Worm (Caenorhabditis elegans) whole organism, L4 larva: ENCODE measurements around the gene ZC250.4.

ENCODE experiments used
- F10B5.3 ChIP-seq: sonication (generic microtip); optimal IDR thresholded peaks from 2 replicates; lab custom pipeline; 2016; ENCODE audit warnings: mild to moderate bottlenecking, missing genetic modification characterization, missing compliant biosample characterization
- F37D6.2 ChIP-seq: sonication (generic microtip); optimal IDR thresholded peaks from 2 replicates; lab custom pipeline; 2016; ENCODE audit warnings: mild to moderate bottlenecking, missing genetic modification characterization, missing compliant biosample characterization
- F49E8.2 ChIP-seq: sonication (generic microtip); optimal IDR thresholded peaks from 2 replicates; lab custom pipeline; 2016; ENCODE audit warnings: missing compliant biosample characterization, mild to moderate bottlenecking, missing genetic modification characterization, borderline replicate concordance
- Y105C5A.15 ChIP-seq: fragments of 200-800 bp; sonication (Bioruptor generic); IDR thresholded peaks from 2 replicates; pipeline ENCODE4 v1.3.6; 2022; ENCODE audit warnings: missing genetic modification characterization, missing compliant biosample characterization
- ZK546.5 ChIP-seq, 2 experiments: sonication (generic microtip); optimal IDR thresholded peaks; 2 replicates each; lab custom pipeline; 2017; ENCODE audit warnings: missing biosample characterization in 2 of 2, missing genetic modification characterization in 2 of 2
- aha-1 ChIP-seq: fragments of 150-350 bp; peaks from one replicate; lab custom pipeline; 2014; ENCODE audit warnings: missing biosample characterization, missing genetic modification characterization
- arid-1 ChIP-seq: fragments of 200-800 bp; sonication (Bioruptor generic); conservative IDR thresholded peaks from 2 replicates; pipeline ENCODE4 v1.3.6; 2022; ENCODE audit warnings: missing genetic modification reagents, missing genetic modification characterization, missing compliant biosample characterization
- ceh-20 ChIP-seq: fragments of 200-800 bp; sonication (Bioruptor generic); IDR thresholded peaks from 2 replicates; pipeline ENCODE4 v1.3.6; 2022; ENCODE audit warnings: missing genetic modification reagents, missing genetic modification characterization, missing compliant biosample characterization
- ceh-28 ChIP-seq: fragments of 150-350 bp; optimal IDR thresholded peaks from 2 replicates; lab custom pipeline; 2014; ENCODE audit warnings: missing biosample characterization, missing genetic modification reagents, missing genetic modification characterization
- ceh-44 ChIP-seq: fragments of 200-800 bp; sonication (Bioruptor generic); IDR thresholded peaks from 2 replicates; pipeline ENCODE4 v1.3.6; 2022; ENCODE audit warnings: missing genetic modification reagents, missing genetic modification characterization, missing compliant biosample characterization
- ceh-82 ChIP-seq: sonication (generic microtip); optimal IDR thresholded peaks from 2 replicates; lab custom pipeline; 2017; ENCODE audit warnings: missing biosample characterization, missing genetic modification characterization
- daf-12 ChIP-seq: fragments of 150-350 bp; optimal IDR thresholded peaks from 2 replicates; lab custom pipeline; 2014; ENCODE audit warnings: missing biosample characterization, missing genetic modification reagents, missing genetic modification characterization
- daf-16 ChIP-seq, 3 experiments: sonication (generic microtip); optimal IDR thresholded peaks; 2 replicates each; lab custom pipeline; 2016 to 2017; ENCODE audit warnings: missing genetic modification characterization in 3 of 3, missing genetic modification reagents in 3 of 3, mild to moderate bottlenecking in 2 of 3, missing compliant biosample characterization in 2 of 3, missing biosample characterization in 1 of 3, moderate library complexity in 1 of 3
- daf-19 ChIP-seq: fragments of 200-800 bp; sonication (Bioruptor generic); conservative IDR thresholded peaks from 2 replicates; pipeline ENCODE4 v1.3.6; 2022; ENCODE audit warnings: missing genetic modification characterization, missing compliant biosample characterization
- daf-8 ChIP-seq: fragments of 200-800 bp; sonication (Bioruptor generic); IDR thresholded peaks from 2 replicates; pipeline ENCODE4 v1.3.6; 2022; ENCODE audit warnings: missing genetic modification characterization, missing compliant biosample characterization
- dmd-9 ChIP-seq: fragments of 200-800 bp; sonication (Bioruptor generic); IDR thresholded peaks from 2 replicates; pipeline ENCODE4 v1.3.6; 2022; ENCODE audit warnings: missing genetic modification reagents, missing genetic modification characterization, missing compliant biosample characterization
- duxl-1 ChIP-seq: sonication (generic microtip); optimal IDR thresholded peaks from 2 replicates; lab custom pipeline; 2016; ENCODE audit warnings: mild to moderate bottlenecking, missing genetic modification characterization, moderate library complexity, missing compliant biosample characterization; ENCODE audit not compliant: poor library complexity
- dve-1 ChIP-seq: sonication (generic microtip); optimal IDR thresholded peaks from 2 replicates; lab custom pipeline; 2017; ENCODE audit warnings: antibody characterized with exemption, mild to moderate bottlenecking, missing genetic modification characterization, missing compliant biosample characterization; ENCODE audit not compliant: insufficient read depth
- lim-7 ChIP-seq: fragments of 200-800 bp; sonication (Bioruptor generic); IDR thresholded peaks from 2 replicates; pipeline ENCODE4 v1.3.6; 2022; ENCODE audit warnings: missing genetic modification characterization, missing compliant biosample characterization
- lin-13 ChIP-seq: fragments of 150-350 bp; optimal IDR thresholded peaks from 2 replicates; lab custom pipeline; 2014; ENCODE audit warnings: missing biosample characterization, missing genetic modification reagents, missing genetic modification characterization
- lin-38 ChIP-seq: fragments of 200-800 bp; sonication (Bioruptor generic); IDR thresholded peaks from 2 replicates; pipeline ENCODE4 v1.3.6; 2022; ENCODE audit warnings: missing genetic modification reagents, missing genetic modification characterization, missing compliant biosample characterization
- lin-39 ChIP-seq: fragments of 150-350 bp; optimal IDR thresholded peaks from 2 replicates; lab custom pipeline; 2014; ENCODE audit warnings: missing biosample characterization, missing genetic modification reagents, missing genetic modification characterization
- lir-3 ChIP-seq: sonication (generic microtip); optimal IDR thresholded peaks from 2 replicates; lab custom pipeline; 2016; ENCODE audit warnings: mild to moderate bottlenecking, missing genetic modification characterization, missing compliant biosample characterization
- madf-5 ChIP-seq, 2 experiments: fragments of 200-800 bp; sonication (Bioruptor generic); IDR thresholded peaks; 2 replicates each; pipeline ENCODE4 v1.3.6; 2022; ENCODE audit warnings: missing compliant biosample characterization in 2 of 2, missing genetic modification characterization in 2 of 2
- mdl-1 ChIP-seq, 2 experiments: fragments of 150-350 bp in 1 of 2; sonication (generic microtip) in 1 of 2; optimal IDR thresholded peaks; 2 replicates each; lab custom pipeline; 2014 to 2017; ENCODE audit warnings: missing biosample characterization in 2 of 2, missing genetic modification characterization in 2 of 2
- mes-2 ChIP-seq: sonication (generic microtip); optimal IDR thresholded peaks from 2 replicates; lab custom pipeline; 2016; ENCODE audit warnings: missing genotype, mild to moderate bottlenecking, missing genetic modification characterization, missing compliant biosample characterization; ENCODE audit not compliant: poor library complexity, severe bottlenecking
- mxl-2 ChIP-seq: fragments of 200-800 bp; sonication (Bioruptor generic); conservative IDR thresholded peaks from 2 replicates; pipeline ENCODE4 v1.3.6; 2022; ENCODE audit warnings: missing genetic modification reagents, missing genetic modification characterization, missing compliant biosample characterization
- mxl-3 ChIP-seq: fragments of 200-800 bp; sonication (Bioruptor generic); optimal IDR thresholded peaks from 2 replicates; lab custom pipeline; 2018; ENCODE audit warnings: mild to moderate bottlenecking, missing genetic modification characterization, missing compliant biosample characterization
- nhr-111 ChIP-seq: fragments of 200-800 bp; sonication (Bioruptor generic); optimal IDR thresholded peaks from 2 replicates; lab custom pipeline; 2018; ENCODE audit warnings: mild to moderate bottlenecking, missing genetic modification characterization, missing compliant biosample characterization
- nhr-237 ChIP-seq: sonication (generic microtip); optimal IDR thresholded peaks from 2 replicates; lab custom pipeline; 2017; ENCODE audit warnings: missing biosample characterization, missing genetic modification characterization
- nhr-25 ChIP-seq: sonication (generic microtip); optimal IDR thresholded peaks from 2 replicates; lab custom pipeline; 2017; ENCODE audit warnings: missing genetic modification characterization, mild to moderate bottlenecking, missing compliant biosample characterization, antibody characterized with exemption, moderate library complexity, borderline replicate concordance; ENCODE audit not compliant: insufficient read depth
- nhr-28 ChIP-seq: fragments of 150-350 bp; optimal IDR thresholded peaks from 2 replicates; lab custom pipeline; 2014; ENCODE audit warnings: missing biosample characterization, missing genetic modification characterization
- nhr-42 ChIP-seq: fragments of 200-800 bp; sonication (Bioruptor generic); IDR thresholded peaks from 2 replicates; pipeline ENCODE4 v1.3.6; 2022; ENCODE audit warnings: missing genetic modification characterization, missing compliant biosample characterization
- php-3 ChIP-seq: fragments of 200-800 bp; sonication (Bioruptor generic); IDR thresholded peaks from 2 replicates; pipeline ENCODE4 v1.3.6; 2022; ENCODE audit warnings: missing genetic modification reagents, missing genetic modification characterization, missing compliant biosample characterization
- pqm-1 ChIP-seq: sonication (generic microtip); optimal IDR thresholded peaks from 2 replicates; lab custom pipeline; 2017; ENCODE audit warnings: missing biosample characterization, missing genetic modification characterization
- rbr-2 ChIP-seq: sonication (generic microtip); optimal IDR thresholded peaks from 2 replicates; lab custom pipeline; 2016; ENCODE audit warnings: missing genotype, missing genetic modification characterization, missing compliant biosample characterization
- snpc-1.2 ChIP-seq: fragments of 200-800 bp; sonication (Bioruptor generic); IDR thresholded peaks from 2 replicates; pipeline ENCODE4 v1.3.6; 2022; ENCODE audit warnings: missing genetic modification reagents, missing genetic modification characterization, missing compliant biosample characterization
- tag-97 ChIP-seq: fragments of 200-800 bp; sonication (Bioruptor generic); IDR thresholded peaks from 2 replicates; pipeline ENCODE4 v1.3.6; 2022; ENCODE audit warnings: missing genetic modification characterization, missing compliant biosample characterization
- tra-1 ChIP-seq: fragments of 200-800 bp; sonication (Bioruptor generic); IDR thresholded peaks from 2 replicates; pipeline ENCODE4 v1.3.6; 2022; ENCODE audit warnings: missing genetic modification reagents, missing genetic modification characterization, missing compliant biosample characterization
- unc-39 ChIP-seq: sonication (generic microtip); optimal IDR thresholded peaks from 2 replicates; lab custom pipeline; 2017; ENCODE audit warnings: missing biosample characterization, missing genetic modification characterization
- unc-62 ChIP-seq, 3 experiments: fragments of 150-350 bp in 1 of 3; sonication (generic microtip); optimal IDR thresholded peaks in 2 of 3; peaks in 1 of 3; 1 replicate in 1 of 3; 2 replicates in 2 of 3; lab custom pipeline; 2014 to 2017; ENCODE audit warnings: missing biosample characterization in 3 of 3, missing genetic modification characterization in 3 of 3, missing genetic modification reagents in 3 of 3, missing genotype in 1 of 3
- zfp-2 ChIP-seq: sonication (generic microtip); optimal IDR thresholded peaks from 2 replicates; lab custom pipeline; 2016; ENCODE audit warnings: mild to moderate bottlenecking, missing genetic modification characterization, missing compliant biosample characterization
- zip-11 ChIP-seq: fragments of 200-800 bp; sonication (Bioruptor generic); IDR thresholded peaks from 2 replicates; pipeline ENCODE4 v1.3.6; 2022; ENCODE audit warnings: missing genetic modification characterization, missing compliant biosample characterization
- ztf-11 ChIP-seq: fragments of 150-350 bp; optimal IDR thresholded peaks from 2 replicates; lab custom pipeline; 2014; ENCODE audit warnings: missing biosample characterization, missing genetic modification characterization

The ZC250.4 gene

ce11 chrV:5831253-5831652 lies 18.3 kb upstream of the ZC250.4 start:
- TF ChIP-seq unc-62 (GFP tag; optimal IDR thresholded peaks at IDR 0.05 in 1 of 2; lab: Kevin White, UChicago) (peak in 1 of 2 experiments; percentile 95), unc-62 (tag; optimal IDR thresholded peaks at IDR 0.05; lab: Kevin White, UChicago) (no peak), tag-97 (no peak)

ce11 chrV:5826592-5826991 lies 13.7 kb upstream of the ZC250.4 start, which contains the start of gene let-418:
Gene let-418, plus strand, starts transcription at chrV:5826833.
- TF ChIP-seq aha-1 (peak; percentile 80), snpc-1.2 (no peak)

ce11 chrV:5825478-5825877 lies 12.5 kb upstream of the ZC250.4 start:
- TF ChIP-seq unc-62 (GFP tag; optimal IDR thresholded peaks at IDR 0.05 in 1 of 2; lab: Kevin White, UChicago) = peak in 1 of 2 experiments; percentile 58
- TF ChIP-seq unc-62 (tag; optimal IDR thresholded peaks at IDR 0.05; lab: Kevin White, UChicago) = no peak
- TF ChIP-seq dmd-9 (GFP tag; lab: Robert Waterston, UW) = no peak
- peak; percentile 5 for TF ChIP-seq F49E8.2 (tag; lab: Kevin White, UChicago)
- TF ChIP-seq, all 104 proteins: peak for 2

- TF ChIP-seq ceh-28 (tag; lab: Kevin White, UChicago) = no peak
- TF ChIP-seq nhr-25 (tag; lab: Kevin White, UChicago) = peak; percentile 57
- no peak for TF ChIP-seq php-3
- no peak for TF ChIP-seq daf-8 (GFP tag; lab: Robert Waterston, UW)
- no peak for TF ChIP-seq zfp-2
- TF ChIP-seq nhr-28 = peak; percentile 99
- no peak for TF ChIP-seq ceh-44 (GFP tag; lab: Robert Waterston, UW)
- TF ChIP-seq mxl-2 = no peak
- TF ChIP-seq dve-1 (tag; lab: Kevin White, UChicago) = peak; percentile 65
- TF ChIP-seq lim-7 (GFP tag; lab: Robert Waterston, UW) = no peak
- TF ChIP-seq ZK546.5 (tag; optimal IDR thresholded peaks at IDR 0.05; lab: Kevin White, UChicago) = no peak
- TF ChIP-seq mdl-1 (tag; optimal IDR thresholded peaks at IDR 0.05; lab: Kevin White, UChicago) = peak; percentile 87 to 95
- TF ChIP-seq rbr-2 (tag; lab: Kevin White, UChicago) = no peak
- no peak for TF ChIP-seq nhr-237
- TF ChIP-seq ceh-20 (GFP tag; lab: Robert Waterston, UW) = peak; percentile 60; the same call in 1 of the 2 replicates
- no peak for TF ChIP-seq madf-5 (GFP tag; IDR thresholded peaks at IDR 0.05; lab: Robert Waterston, UW)
- no peak for TF ChIP-seq lin-13 (GFP tag; lab: Kevin White, UChicago)
- no peak for TF ChIP-seq Y105C5A.15 (GFP tag; lab: Robert Waterston, UW)
- no peak for TF ChIP-seq ceh-82 (tag; lab: Kevin White, UChicago)
- TF ChIP-seq F10B5.3 (tag; lab: Kevin White, UChicago) = no peak
- TF ChIP-seq tra-1 (GFP tag; lab: Robert Waterston, UW) = 0 out of 2 replicates have a peak, but pooled peaks have one; percentile 44
- no peak for TF ChIP-seq zip-11 (GFP tag; lab: Robert Waterston, UW)
- no peak for TF ChIP-seq nhr-111
- TF ChIP-seq daf-12 (tag; lab: Kevin White, UChicago) = no peak
- TF ChIP-seq pqm-1 (tag; lab: Kevin White, UChicago) = peak; percentile 82
- TF ChIP-seq lin-39 (tag; lab: Kevin White, UChicago) = no peak
- peak; percentile 81 for TF ChIP-seq aha-1
- peak; percentile 39 for TF ChIP-seq mes-2 (tag; lab: Kevin White, UChicago)
- no peak for TF ChIP-seq daf-19 (GFP tag; lab: Robert Waterston, UW)
- no peak for TF ChIP-seq F37D6.2 (tag; lab: Kevin White, UChicago)
- no peak for TF ChIP-seq duxl-1 (tag; lab: Kevin White, UChicago)
- no peak for TF ChIP-seq unc-39 (tag; lab: Kevin White, UChicago)
- TF ChIP-seq lin-38 (GFP tag; lab: Robert Waterston, UW) = no peak
- no peak for TF ChIP-seq arid-1
- TF ChIP-seq daf-16 (GFP tag; optimal IDR thresholded peaks at IDR 0.05; lab: Kevin White, UChicago) = no peak
- peak; percentile 31 for TF ChIP-seq daf-16 (tag; optimal IDR thresholded peaks at IDR 0.05; lab: Kevin White, UChicago)
- no peak for TF ChIP-seq dmd-9 (GFP tag; lab: Robert Waterston, UW)
- TF ChIP-seq nhr-42 (GFP tag; lab: Robert Waterston, UW) = no peak
- no peak for TF ChIP-seq ztf-11 (tag; lab: Kevin White, UChicago)
- TF ChIP-seq mxl-3 (GFP tag; lab: Kevin White, UChicago) = peak; percentile 85
- TF ChIP-seq lir-3 (tag; lab: Kevin White, UChicago) = no peak
These were observed 10.0 kb upstream of the ZC250.4 start for ce11 chrV:5822968-5823367.
